Fruit fly (Drosophila melanogaster): ENCODE results near the gene mtSSB.

- TF ChIP-seq Sin3A (optimal IDR thresholded peaks at IDR 0.05) (no peak), h (optimal IDR thresholded peaks at IDR 0.05) (no peak), ttk (optimal IDR thresholded peaks at IDR 0.05) (no peak), psq (optimal IDR thresholded peaks at IDR 0.05) (no peak), insv (optimal IDR thresholded peaks at IDR 0.05) (no peak), Myc (optimal IDR thresholded peaks at IDR 0.05) (no peak)
These were observed 20.3 kb upstream of the mtSSB start, which contains the start of gene tara for dm6 chr3R:16225351-16225750.
